Fruit fly (Drosophila melanogaster): ENCODE measurements around the gene RhoBTB.

- peak; percentile 69 for TF ChIP-seq CG8319 (GFP tag; optimal IDR thresholded peaks at IDR 0.05)
- peak; percentile 75 for TF ChIP-seq Smox (GFP tag; optimal IDR thresholded peaks at IDR 0.05)
- TF ChIP-seq Ets96B (tag; optimal IDR thresholded peaks at IDR 0.05): peak; percentile 79
- no peak for TF ChIP-seq Blimp-1 (GFP tag; optimal IDR thresholded peaks at IDR 0.05)
- TF ChIP-seq CG10631 (GFP tag; optimal IDR thresholded peaks at IDR 0.05): peak; percentile 82
- TF ChIP-seq Sox14 (GFP tag; optimal IDR thresholded peaks at IDR 0.05): peak; percentile 77
- peak; percentile 62 for TF ChIP-seq fkh (GFP tag; optimal IDR thresholded peaks at IDR 0.05)
- TF ChIP-seq CG7368 (GFP tag; optimal IDR thresholded peaks at IDR 0.05): peak; percentile 74
- peak; percentile 62 for TF ChIP-seq CG11902 (GFP tag; optimal IDR thresholded peaks at IDR 0.05)
- TF ChIP-seq CG1621 (tag; optimal IDR thresholded peaks at IDR 0.05): peak; percentile 39
- TF ChIP-seq Gug (GFP tag; IDR thresholded peaks at IDR 0.05): peak; percentile 52; the same call in 1 of the 2 replicates
- TF ChIP-seq cyc (GFP tag; optimal IDR thresholded peaks at IDR 0.05): peak; percentile 59
- TF ChIP-seq CG11762 (GFP tag; optimal IDR thresholded peaks at IDR 0.05; ENCODE audit: insufficient read depth): peak; percentile 77
- TF ChIP-seq Hr4 (GFP tag; optimal IDR thresholded peaks at IDR 0.05): peak; percentile 88
Observed at dm6 chr3L:20398243-20399222, 22.5 kb downstream of the RhoBTB start.
